Fruit fly (Drosophila melanogaster): ENCODE measurements around the gene CG13056.
A peak's percentile ranks its signal among the peaks of the same experiment; 100 is the strongest.

The CG13056 gene

DNA sequence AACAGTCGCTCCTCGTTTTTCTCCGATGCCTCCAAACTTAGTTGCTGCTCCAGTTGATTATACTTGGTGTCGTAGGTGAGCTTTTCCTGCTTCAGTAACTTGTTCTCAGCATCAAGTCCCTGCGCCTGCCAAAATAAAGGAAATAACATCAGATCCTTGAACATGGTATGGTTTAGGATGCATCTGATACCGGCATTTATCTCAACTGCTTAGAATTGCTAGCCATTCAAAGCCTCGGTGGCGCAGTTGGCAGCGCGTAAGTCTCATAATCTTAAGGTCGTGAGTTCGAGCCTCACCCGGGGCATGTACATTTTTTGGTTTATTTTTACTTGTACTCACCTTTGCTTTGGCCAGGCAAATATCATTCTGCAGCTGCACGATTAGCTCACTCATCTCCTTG lies 16.6 kb downstream of the CG13056 start:
- TF ChIP-seq CG1620 (GFP tag; optimal IDR thresholded peaks at IDR 0.05), result no peak
- TF ChIP-seq bab1 (GFP tag; optimal IDR thresholded peaks at IDR 0.05), result no peak
- no peak for TF ChIP-seq cic (GFP tag; optimal IDR thresholded peaks at IDR 0.05)
- no peak for TF ChIP-seq Hr96 (GFP tag; optimal IDR thresholded peaks at IDR 0.05)
- no peak for TF ChIP-seq tj (GFP tag; optimal IDR thresholded peaks at IDR 0.05)
- no peak for TF ChIP-seq ovo (GFP tag; optimal IDR thresholded peaks at IDR 0.05)
- no peak for TF ChIP-seq CG12768 (GFP tag; optimal IDR thresholded peaks at IDR 0.05)
- TF ChIP-seq kay (GFP tag; ENCODE audit: borderline replicate concordance), result no peak
- TF ChIP-seq pad (GFP tag; optimal IDR thresholded peaks at IDR 0.05), result no peak
- no peak for TF ChIP-seq CG5204 (GFP tag; optimal IDR thresholded peaks at IDR 0.05)
- TF ChIP-seq Clk (GFP tag; optimal IDR thresholded peaks at IDR 0.05), result no peak
- TF ChIP-seq Mnt (GFP tag; optimal IDR thresholded peaks at IDR 0.05), result no peak

DNA sequence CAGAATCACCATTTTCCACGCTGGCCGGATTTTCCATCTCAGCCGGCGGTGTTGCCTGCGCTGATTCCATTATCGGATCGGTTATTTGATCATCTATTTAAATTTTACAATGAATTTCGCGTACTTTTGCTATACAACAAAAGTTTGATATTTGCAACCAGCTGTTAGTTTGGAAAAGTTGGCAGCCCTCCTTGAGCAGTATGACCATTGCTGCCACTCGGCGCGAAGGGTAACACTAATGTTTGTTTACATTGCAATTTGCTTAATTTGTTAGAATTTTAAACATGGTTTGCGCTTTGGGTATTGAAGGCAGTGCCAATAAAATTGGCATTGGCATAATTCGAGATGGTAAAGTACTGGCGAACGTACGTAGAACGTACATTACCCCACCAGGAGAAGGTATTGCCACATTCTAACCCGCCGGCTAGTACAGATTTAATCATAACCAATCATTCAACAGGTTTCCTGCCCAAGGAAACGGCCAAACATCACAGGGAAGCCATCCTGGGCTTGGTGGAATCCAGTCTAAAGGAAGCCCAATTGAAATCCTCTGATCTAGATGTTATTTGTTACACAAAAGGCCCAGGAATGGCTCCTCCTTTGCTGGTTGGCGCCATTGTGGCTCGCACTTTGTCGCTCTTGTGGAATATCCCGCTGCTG lies 18.8 kb downstream of the CG13056 start, which contains the start of the genes Golgin104 and Tcs3:
TSS of gene Golgin104 (minus strand) at position 182 of the 660 bp plus-strand sequence.
TSS of gene Tcs3 (plus strand) at position 222 of the 660 bp plus-strand sequence.
- TF ChIP-seq CG14711 (tag; optimal IDR thresholded peaks at IDR 0.05) (no peak), bab1 (GFP tag; optimal IDR thresholded peaks at IDR 0.05) (peak; percentile 57), Hr96 (GFP tag; optimal IDR thresholded peaks at IDR 0.05) (no peak)

DNA sequence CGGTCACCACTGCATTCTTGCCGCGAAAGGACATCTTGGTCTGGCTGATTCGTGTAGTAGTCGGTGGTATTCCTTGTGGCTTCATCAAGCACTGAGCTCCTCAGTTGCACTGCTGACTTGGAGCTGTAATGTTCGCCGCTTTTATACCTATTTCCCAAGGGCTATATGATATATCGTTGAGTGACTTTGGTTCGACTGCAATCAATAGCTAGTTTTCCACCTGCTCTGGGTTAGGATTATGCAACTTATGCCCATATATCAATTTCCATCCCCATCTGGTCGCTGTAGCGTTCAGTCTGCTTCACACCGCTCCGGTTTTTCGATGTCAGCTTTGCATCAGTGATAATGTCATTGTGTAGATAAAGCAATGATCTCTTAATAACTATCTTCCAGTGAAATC lies 21.1 kb downstream of the CG13056 start, which contains the start of gene Pdh:
TSS of gene Pdh (minus strand) at position 101 of the 400 bp plus-strand sequence.
- no peak for TF ChIP-seq CG5204 (GFP tag; optimal IDR thresholded peaks at IDR 0.05)
- TF ChIP-seq Crg-1 (GFP tag; optimal IDR thresholded peaks at IDR 0.05), result no peak
- TF ChIP-seq cnc (optimal IDR thresholded peaks at IDR 0.05), result no peak
- no peak for TF ChIP-seq CG7101 (tag; optimal IDR thresholded peaks at IDR 0.05)
- TF ChIP-seq pad (GFP tag; optimal IDR thresholded peaks at IDR 0.05), result no peak
- TF ChIP-seq Clk (GFP tag; optimal IDR thresholded peaks at IDR 0.05), result no peak
- TF ChIP-seq Hr96 (GFP tag; optimal IDR thresholded peaks at IDR 0.05), result no peak

DNA sequence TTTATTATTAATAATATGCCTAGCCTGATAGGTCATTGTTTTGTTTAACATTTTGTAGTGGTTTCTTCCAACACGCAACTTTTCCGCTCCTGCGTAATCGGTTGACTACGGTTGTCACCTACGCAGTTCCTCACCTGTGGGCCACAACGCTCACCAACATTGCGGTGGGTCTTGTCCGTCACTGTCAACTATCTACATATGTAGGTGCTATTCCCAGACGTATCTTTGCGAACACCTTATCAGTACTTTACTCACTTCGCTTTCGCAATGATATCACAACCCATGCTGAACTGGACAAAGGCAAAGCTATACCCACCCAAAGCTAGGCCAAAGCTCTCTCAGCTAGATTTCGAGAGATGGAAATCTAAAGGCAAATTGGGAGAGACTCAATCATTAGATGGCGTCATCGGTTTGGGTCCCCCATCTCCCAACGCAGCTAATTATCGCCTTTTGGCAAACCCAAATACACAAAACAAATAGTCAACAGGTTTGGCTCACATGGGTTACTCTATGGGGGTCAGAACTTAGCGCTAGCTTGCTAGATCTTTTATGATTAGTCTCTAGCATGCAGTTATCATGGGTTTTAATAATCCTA lies 23.2 kb downstream of the CG13056 start:
- TF ChIP-seq CG33017 (tag; optimal IDR thresholded peaks at IDR 0.05) (peak; percentile 7), cic (GFP tag; optimal IDR thresholded peaks at IDR 0.05) (no peak), toe (GFP tag; optimal IDR thresholded peaks at IDR 0.05) (no peak), CG7101 (tag; optimal IDR thresholded peaks at IDR 0.05) (peak; percentile 13), CG11617 (GFP tag; optimal IDR thresholded peaks at IDR 0.05) (no peak), CG1620 (GFP tag; optimal IDR thresholded peaks at IDR 0.05) (no peak), kay (GFP tag; ENCODE audit: borderline replicate concordance) (peak; percentile 88), Mnt (GFP tag; optimal IDR thresholded peaks at IDR 0.05) (peak; percentile 14), CG7045 (GFP tag; optimal IDR thresholded peaks at IDR 0.05) (no peak), ovo (GFP tag; optimal IDR thresholded peaks at IDR 0.05) (no peak), CG12768 (GFP tag; optimal IDR thresholded peaks at IDR 0.05) (peak; percentile 18)

DNA sequence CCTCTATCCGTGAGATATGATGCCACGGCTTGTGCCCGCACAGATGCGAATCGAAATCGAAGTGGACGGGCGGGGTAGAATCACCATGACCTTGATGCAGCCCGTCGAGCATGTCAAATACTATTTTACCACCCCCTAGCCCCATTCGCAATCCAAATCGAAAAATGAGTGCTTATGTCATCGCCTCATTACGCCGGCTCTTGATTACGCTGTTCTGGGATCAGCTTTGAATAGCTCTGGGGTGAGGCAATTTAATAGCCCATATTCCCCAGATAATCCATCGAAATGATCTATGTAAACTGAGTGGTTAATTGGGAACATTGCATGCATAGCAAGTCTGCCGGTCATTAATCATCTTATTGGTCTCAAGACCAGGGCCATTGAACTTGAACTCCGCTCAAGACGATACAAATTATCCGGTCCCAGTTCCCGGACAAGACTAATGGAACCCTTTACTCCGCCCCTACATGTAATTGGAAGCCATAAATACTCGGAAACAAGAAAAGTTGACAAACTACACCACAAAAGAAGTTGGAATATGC lies 24.1 kb downstream of the CG13056 start:
- TF ChIP-seq CG7045 (GFP tag; optimal IDR thresholded peaks at IDR 0.05), result no peak
- TF ChIP-seq pad (GFP tag; optimal IDR thresholded peaks at IDR 0.05), result no peak
- no peak for TF ChIP-seq cnc (optimal IDR thresholded peaks at IDR 0.05)
- TF ChIP-seq tj (GFP tag; optimal IDR thresholded peaks at IDR 0.05), result no peak
- TF ChIP-seq Mnt (GFP tag; optimal IDR thresholded peaks at IDR 0.05), result no peak
- no peak for TF ChIP-seq cic (GFP tag; optimal IDR thresholded peaks at IDR 0.05)
- TF ChIP-seq bab1 (GFP tag; optimal IDR thresholded peaks at IDR 0.05), result no peak
- TF ChIP-seq CG5204 (GFP tag; optimal IDR thresholded peaks at IDR 0.05), result no peak
- no peak for TF ChIP-seq CG11617 (GFP tag; optimal IDR thresholded peaks at IDR 0.05)
- no peak for TF ChIP-seq CG33017 (tag; optimal IDR thresholded peaks at IDR 0.05)
- no peak for TF ChIP-seq CG12768 (GFP tag; optimal IDR thresholded peaks at IDR 0.05)
- no peak for TF ChIP-seq CG14711 (tag; optimal IDR thresholded peaks at IDR 0.05)
- TF ChIP-seq ovo (GFP tag; optimal IDR thresholded peaks at IDR 0.05), result no peak
- TF ChIP-seq CG1620 (GFP tag; optimal IDR thresholded peaks at IDR 0.05), result no peak
- TF ChIP-seq CG7101 (tag; optimal IDR thresholded peaks at IDR 0.05), result no peak
- no peak for TF ChIP-seq Crg-1 (GFP tag; optimal IDR thresholded peaks at IDR 0.05)

- no peak for TF ChIP-seq CG7045 (GFP tag; optimal IDR thresholded peaks at IDR 0.05)
- no peak for TF ChIP-seq Mnt (GFP tag; optimal IDR thresholded peaks at IDR 0.05)
- no peak for TF ChIP-seq kay (GFP tag; ENCODE audit: borderline replicate concordance)
- no peak for TF ChIP-seq cic (GFP tag; optimal IDR thresholded peaks at IDR 0.05)
- TF ChIP-seq ovo (GFP tag; optimal IDR thresholded peaks at IDR 0.05), result no peak
- no peak for TF ChIP-seq Crg-1 (GFP tag; optimal IDR thresholded peaks at IDR 0.05)
- no peak for TF ChIP-seq CG12768 (GFP tag; optimal IDR thresholded peaks at IDR 0.05)
- TF ChIP-seq cnc (optimal IDR thresholded peaks at IDR 0.05), result no peak
- no peak for TF ChIP-seq CG14711 (tag; optimal IDR thresholded peaks at IDR 0.05)
- TF ChIP-seq CG7101 (tag; optimal IDR thresholded peaks at IDR 0.05), result no peak
- TF ChIP-seq tj (GFP tag; optimal IDR thresholded peaks at IDR 0.05), result no peak
- TF ChIP-seq pad (GFP tag; optimal IDR thresholded peaks at IDR 0.05), result no peak
- TF ChIP-seq bab1 (GFP tag; optimal IDR thresholded peaks at IDR 0.05), result no peak
- no peak for TF ChIP-seq CG5204 (GFP tag; optimal IDR thresholded peaks at IDR 0.05)
- TF ChIP-seq CG11617 (GFP tag; optimal IDR thresholded peaks at IDR 0.05), result no peak
- TF ChIP-seq Clk (GFP tag; optimal IDR thresholded peaks at IDR 0.05), result no peak
- TF ChIP-seq CG1620 (GFP tag; optimal IDR thresholded peaks at IDR 0.05), result no peak
Measured at dm6 chr3L:16357860-16358259, 24.7 kb downstream of the CG13056 start.
